Worm (Caenorhabditis elegans) whole organism, L3 larva: ENCODE measurements around the gene grd-7.

Source experiments
- R02D3.7 ChIP-seq: fragments of 150-350 bp; optimal IDR thresholded peaks from 2 replicates; lab custom pipeline; 2014; ENCODE audit warnings: missing biosample characterization, missing genetic modification characterization
- ZK546.5 ChIP-seq: sonication (generic microtip); optimal IDR thresholded peaks from 2 replicates; lab custom pipeline; 2017; ENCODE audit warnings: missing biosample characterization, missing genetic modification characterization
- aly-2 ChIP-seq: fragments of 150-350 bp; optimal IDR thresholded peaks from 2 replicates; lab custom pipeline; 2014; ENCODE audit warnings: missing biosample characterization, missing genetic modification characterization
- ama-1 ChIP-seq: fragments of 150-350 bp; optimal IDR thresholded peaks from 2 replicates; lab custom pipeline; 2018
- ceh-16 ChIP-seq: sonication (generic microtip); optimal IDR thresholded peaks from 2 replicates; lab custom pipeline; 2017; ENCODE audit warnings: missing biosample characterization, missing genetic modification characterization
- ceh-28 ChIP-seq: fragments of 150-350 bp; optimal IDR thresholded peaks from 2 replicates; lab custom pipeline; 2014; ENCODE audit warnings: missing biosample characterization, missing genetic modification reagents, missing genetic modification characterization
- ceh-82 ChIP-seq: fragments of 150-350 bp; optimal IDR thresholded peaks from 2 replicates; lab custom pipeline; 2014; ENCODE audit warnings: missing biosample characterization, missing genetic modification characterization
- daf-12 ChIP-seq: fragments of 150-350 bp; optimal IDR thresholded peaks from 2 replicates; lab custom pipeline; 2014; ENCODE audit warnings: missing biosample characterization, missing genetic modification reagents, missing genetic modification characterization
- egl-27 ChIP-seq: sonication (generic microtip); optimal IDR thresholded peaks from 4 replicates; lab custom pipeline; 2017; ENCODE audit warnings: missing biosample characterization, missing genetic modification reagents, missing genetic modification characterization
- egl-5 ChIP-seq: fragments of 150-350 bp; optimal IDR thresholded peaks from 2 replicates; lab custom pipeline; 2017; ENCODE audit warnings: missing biosample characterization, missing genetic modification reagents, missing genetic modification characterization, inconsistent platforms
- elt-1 ChIP-seq: fragments of 150-350 bp; optimal IDR thresholded peaks from 2 replicates; lab custom pipeline; 2014; ENCODE audit warnings: missing biosample characterization, missing genetic modification characterization
- elt-2 ChIP-seq: sonication (generic microtip); optimal IDR thresholded peaks from 2 replicates; lab custom pipeline; 2016; ENCODE audit warnings: missing genetic modification reagents, mild to moderate bottlenecking, missing genetic modification characterization, missing compliant biosample characterization
- elt-3 ChIP-seq, 3 experiments: fragments of 150-350 bp in 1 of 3; sonication (generic microtip) in 2 of 3; optimal IDR thresholded peaks; 2 replicates in 2 of 3; 4 replicates in 1 of 3; lab custom pipeline; 2014 to 2017; ENCODE audit warnings: missing biosample characterization in 3 of 3, missing genetic modification characterization in 3 of 3
- fkh-10 ChIP-seq: sonication (generic microtip); optimal IDR thresholded peaks from 2 replicates; lab custom pipeline; 2017; ENCODE audit warnings: missing biosample characterization, missing genetic modification reagents, missing genetic modification characterization
- fkh-2 ChIP-seq: fragments of 150-350 bp; optimal IDR thresholded peaks from 2 replicates; lab custom pipeline; 2014; ENCODE audit warnings: missing biosample characterization, missing genetic modification reagents, missing genetic modification characterization
- fos-1 ChIP-seq: fragments of 150-350 bp; optimal IDR thresholded peaks from 2 replicates; lab custom pipeline; 2014; ENCODE audit warnings: missing biosample characterization, missing genetic modification characterization
- hmg-11 ChIP-seq: sonication (generic microtip); optimal IDR thresholded peaks from 2 replicates; lab custom pipeline; 2016; ENCODE audit warnings: missing genetic modification characterization, missing compliant biosample characterization
- jun-1 ChIP-seq: fragments of 150-350 bp; optimal IDR thresholded peaks from 2 replicates; lab custom pipeline; 2014; ENCODE audit warnings: missing biosample characterization, missing genetic modification reagents, missing genetic modification characterization
- lin-15B ChIP-seq: fragments of 150-350 bp; optimal IDR thresholded peaks from 2 replicates; lab custom pipeline; 2014; ENCODE audit warnings: missing biosample characterization, missing genetic modification characterization
- lin-39 ChIP-seq: fragments of 150-350 bp; optimal IDR thresholded peaks from 2 replicates; lab custom pipeline; 2018; ENCODE audit warnings: missing biosample characterization, missing genetic modification reagents, missing genetic modification characterization
- lsy-12 ChIP-seq: sonication (generic microtip); optimal IDR thresholded peaks from 2 replicates; lab custom pipeline; 2016; ENCODE audit warnings: mild to moderate bottlenecking, missing genetic modification characterization, missing compliant biosample characterization
- mdl-1 ChIP-seq: fragments of 150-350 bp; optimal IDR thresholded peaks from 2 replicates; lab custom pipeline; 2014; ENCODE audit warnings: missing biosample characterization, missing genetic modification characterization
- nfya-1 ChIP-seq: sonication (generic microtip); optimal IDR thresholded peaks from 2 replicates; lab custom pipeline; 2017; ENCODE audit warnings: missing genetic modification characterization, mild to moderate bottlenecking, missing compliant biosample characterization, antibody characterized with exemption, moderate library complexity; ENCODE audit not compliant: insufficient read depth
- nhr-11 ChIP-seq: fragments of 150-350 bp; optimal IDR thresholded peaks from 2 replicates; lab custom pipeline; 2014; ENCODE audit warnings: missing biosample characterization, missing genetic modification characterization
- nhr-12 ChIP-seq: fragments of 150-350 bp; optimal IDR thresholded peaks from 2 replicates; lab custom pipeline; 2014; ENCODE audit warnings: missing biosample characterization, missing genetic modification characterization
- nhr-23 ChIP-seq: fragments of 150-350 bp; optimal IDR thresholded peaks from 2 replicates; lab custom pipeline; 2014; ENCODE audit warnings: missing biosample characterization, missing genetic modification reagents, missing genetic modification characterization
- nhr-237 ChIP-seq: fragments of 150-350 bp; optimal IDR thresholded peaks from 2 replicates; lab custom pipeline; 2014; ENCODE audit warnings: missing biosample characterization, missing genetic modification characterization
- nhr-25 ChIP-seq: sonication (generic microtip); optimal IDR thresholded peaks from 2 replicates; lab custom pipeline; 2017; ENCODE audit warnings: missing biosample characterization, missing genetic modification characterization
- nhr-67 ChIP-seq: fragments of 150-350 bp; optimal IDR thresholded peaks from 2 replicates; lab custom pipeline; 2014; ENCODE audit warnings: missing biosample characterization, missing genetic modification characterization
- nhr-76 ChIP-seq: fragments of 150-350 bp; sonication (generic microtip); optimal IDR thresholded peaks from 5 replicates; lab custom pipeline; 2014; ENCODE audit warnings: missing biosample characterization, missing genetic modification characterization
- nhr-77 ChIP-seq: fragments of 150-350 bp; optimal IDR thresholded peaks from 2 replicates; lab custom pipeline; 2014; ENCODE audit warnings: missing biosample characterization, missing genetic modification characterization
- pha-4 ChIP-seq: fragments of 150-350 bp; optimal IDR thresholded peaks from 2 replicates; lab custom pipeline; 2014; ENCODE audit warnings: missing biosample characterization, missing genetic modification reagents, missing genetic modification characterization
- pqm-1 ChIP-seq: fragments of 150-350 bp; optimal IDR thresholded peaks from 2 replicates; lab custom pipeline; 2017; ENCODE audit warnings: missing biosample characterization, missing genetic modification characterization, inconsistent platforms
- sea-2 ChIP-seq: fragments of 150-350 bp; sonication (generic microtip); optimal IDR thresholded peaks from 4 replicates; lab custom pipeline; 2014; ENCODE audit warnings: missing biosample characterization, missing genetic modification reagents, missing genetic modification characterization
- snpc-4 ChIP-seq: fragments of 150-350 bp; optimal IDR thresholded peaks from 2 replicates; lab custom pipeline; 2014; ENCODE audit warnings: missing biosample characterization, missing genetic modification characterization
- unc-39 ChIP-seq: sonication (generic microtip); optimal IDR thresholded peaks from 4 replicates; lab custom pipeline; 2017; ENCODE audit warnings: missing biosample characterization, missing genetic modification characterization
- unc-62 ChIP-seq: fragments of 150-350 bp; sonication (generic microtip); optimal IDR thresholded peaks from 4 replicates; lab custom pipeline; 2014; ENCODE audit warnings: missing biosample characterization, missing genetic modification reagents, missing genetic modification characterization
- zag-1 ChIP-seq: fragments of 150-350 bp; optimal IDR thresholded peaks from 2 replicates; lab custom pipeline; 2014; ENCODE audit warnings: missing biosample characterization, missing genetic modification characterization
- ztf-11 ChIP-seq: fragments of 150-350 bp; optimal IDR thresholded peaks from 2 replicates; lab custom pipeline; 2014; ENCODE audit warnings: missing biosample characterization, missing genetic modification characterization
- ztf-4 ChIP-seq: fragments of 150-350 bp; optimal IDR thresholded peaks from 2 replicates; lab custom pipeline; 2014; ENCODE audit warnings: missing biosample characterization, missing genetic modification characterization

grd-7 gene

ce11 chrX:7313236-7313635 lies 44.0 kb upstream of the grd-7 start:
- no peak for TF ChIP-seq snpc-4 (tag; lab: Kevin White, UChicago)
- no peak for TF ChIP-seq daf-12 (tag; lab: Kevin White, UChicago)
- TF ChIP-seq elt-2 = no peak

ce11 chrX:7311870-7312269 lies 42.6 kb upstream of the grd-7 start:
- TF ChIP-seq pha-4 (tag; lab: Kevin White, UChicago) = no peak
- no peak for TF ChIP-seq elt-1
- no peak for TF ChIP-seq nhr-23 (tag; lab: Kevin White, UChicago)
- no peak for TF ChIP-seq fkh-10 (GFP tag; lab: Kevin White, UChicago)
- TF ChIP-seq unc-62 (GFP tag; lab: Kevin White, UChicago) = no peak
- no peak for TF ChIP-seq lin-15B (tag; lab: Kevin White, UChicago)
- no peak for TF ChIP-seq egl-27 (tag; lab: Kevin White, UChicago)
- TF ChIP-seq egl-5 (tag; lab: Kevin White, UChicago) = no peak
- TF ChIP-seq nhr-77 (tag; lab: Kevin White, UChicago) = no peak
- no peak for TF ChIP-seq nhr-67 (tag; lab: Kevin White, UChicago)
- TF ChIP-seq jun-1 (tag; lab: Kevin White, UChicago) = no peak

ce11 chrX:7309775-7310174 lies 40.5 kb upstream of the grd-7 start, which contains the start of the genes his-38 and his-40:
Gene his-38, minus strand, starts transcription at chrX:7309875.
Gene his-40, plus strand, starts transcription at chrX:7310110.
- TF ChIP-seq fkh-10 (GFP tag; lab: Kevin White, UChicago) (no peak), nhr-237 (tag; lab: Kevin White, UChicago) (no peak), daf-12 (tag; lab: Kevin White, UChicago) (no peak), R02D3.7 (tag; lab: Kevin White, UChicago) (no peak), nhr-11 (no peak), nhr-12 (no peak), unc-39 (tag; lab: Kevin White, UChicago) (no peak), lin-15B (tag; lab: Kevin White, UChicago) (no peak), nhr-67 (tag; lab: Kevin White, UChicago) (no peak), ZK546.5 (tag; lab: Kevin White, UChicago) (no peak), ztf-11 (tag; lab: Kevin White, UChicago) (no peak), nhr-76 (tag; lab: Kevin White, UChicago) (no peak), zag-1 (tag; lab: Kevin White, UChicago) (no peak), fkh-2 (tag; lab: Kevin White, UChicago) (no peak), ceh-16 (tag; lab: Kevin White, UChicago) (no peak), lin-39 (tag; lab: Kevin White, UChicago) (no peak), ceh-82 (tag; lab: Kevin White, UChicago) (no peak)

- TF ChIP-seq nfya-1 (tag; lab: Kevin White, UChicago) = peak; percentile 72
- TF ChIP-seq mdl-1 (tag; lab: Kevin White, UChicago) = peak; percentile 12
- TF ChIP-seq R02D3.7 (tag; lab: Kevin White, UChicago) = peak; percentile 1
- TF ChIP-seq daf-12 (tag; lab: Kevin White, UChicago) = no peak
- TF ChIP-seq ceh-28 = peak; percentile 48
- TF ChIP-seq nhr-76 (tag; lab: Kevin White, UChicago) = no peak
- peak; percentile 74 for TF ChIP-seq pha-4 (tag; lab: Kevin White, UChicago)
- peak; percentile 30 for TF ChIP-seq egl-27 (tag; lab: Kevin White, UChicago)
- TF ChIP-seq lin-15B (tag; lab: Kevin White, UChicago) = peak; percentile 35
- TF ChIP-seq zag-1 (tag; lab: Kevin White, UChicago) = no peak
- TF ChIP-seq hmg-11 (tag; lab: Kevin White, UChicago) = peak; percentile 66
These were observed 37.2 kb upstream of the grd-7 start for ce11 chrX:7306434-7306833.

- TF ChIP-seq fkh-10 (GFP tag; lab: Kevin White, UChicago) (no peak), lsy-12 (tag; lab: Kevin White, UChicago) (no peak), nhr-76 (tag; lab: Kevin White, UChicago) (no peak), nhr-25 (tag; lab: Kevin White, UChicago) (peak; percentile 17), fos-1 (tag; lab: Kevin White, UChicago) (no peak), jun-1 (tag; lab: Kevin White, UChicago) (no peak), R02D3.7 (tag; lab: Kevin White, UChicago) (no peak), ceh-16 (tag; lab: Kevin White, UChicago) (no peak), daf-12 (tag; lab: Kevin White, UChicago) (no peak), ama-1 (no peak), nhr-23 (tag; lab: Kevin White, UChicago) (peak; percentile 54), zag-1 (tag; lab: Kevin White, UChicago) (no peak), elt-3 (tag; optimal IDR thresholded peaks at IDR 0.05; lab: Kevin White, UChicago) (peak in 2 of 3 experiments; percentile 88 to 90), nhr-77 (tag; lab: Kevin White, UChicago) (no peak), snpc-4 (tag; lab: Kevin White, UChicago) (no peak), ztf-11 (tag; lab: Kevin White, UChicago) (no peak), sea-2 (no peak), nhr-237 (tag; lab: Kevin White, UChicago) (no peak), ztf-4 (tag; lab: Kevin White, UChicago) (no peak), unc-62 (GFP tag; lab: Kevin White, UChicago) (no peak), egl-27 (tag; lab: Kevin White, UChicago) (no peak), elt-2 (peak; percentile 97), pqm-1 (tag; lab: Kevin White, UChicago) (peak; percentile 64), aly-2 (no peak), nhr-12 (no peak), egl-5 (tag; lab: Kevin White, UChicago) (no peak)
These were observed 36.4 kb upstream of the grd-7 start, which contains the start of gene sur-5 for ce11 chrX:7305520-7306186. Gene sur-5, minus strand, starts transcription at chrX:7305570.
